Worm (Caenorhabditis elegans): ENCODE measurements around the gene W09H1.3.

ce11 chrII:13184129-13184528 lies at the start of gene W09H1.3:
- TF ChIP-seq snpc-4 (tag; optimal IDR thresholded peaks at IDR 0.05) (no peak), nhr-12 (tag; optimal IDR thresholded peaks at IDR 0.05) (no peak), mep-1 (tag; optimal IDR thresholded peaks at IDR 0.05) (no peak), alr-1 (tag; optimal IDR thresholded peaks at IDR 0.05; ENCODE audit: borderline replicate concordance) (no peak), ces-1 (GFP tag; optimal IDR thresholded peaks at IDR 0.05) (no peak), ama-1 (optimal IDR thresholded peaks at IDR 0.05) (no peak), mdl-1 (tag; optimal IDR thresholded peaks at IDR 0.05) (no peak)
